Worm (Caenorhabditis elegans) whole organism, L1 larva: ENCODE results near the gene rde-8.

ENCODE experiments used
- Y116A8C.19 ChIP-seq: sonication (generic microtip); optimal IDR thresholded peaks from 2 replicates; lab custom pipeline; 2016; ENCODE audit warnings: missing compliant biosample characterization, missing genetic modification characterization, borderline replicate concordance
- aha-1 ChIP-seq: fragments of 150-350 bp; optimal IDR thresholded peaks from 2 replicates; lab custom pipeline; 2014; ENCODE audit warnings: missing biosample characterization, missing genetic modification characterization
- aly-2 ChIP-seq: fragments of 150-350 bp; optimal IDR thresholded peaks from 2 replicates; lab custom pipeline; 2014; ENCODE audit warnings: missing biosample characterization, missing genetic modification characterization
- blmp-1 ChIP-seq: fragments of 150-350 bp; optimal IDR thresholded peaks from 2 replicates; lab custom pipeline; 2014; ENCODE audit warnings: missing biosample characterization, missing genetic modification characterization
- ceh-63 ChIP-seq: fragments of 200-800 bp; sonication (Bioruptor generic); optimal IDR thresholded peaks from 2 replicates; lab custom pipeline; 2018; ENCODE audit warnings: mild to moderate bottlenecking, missing genetic modification characterization, missing compliant biosample characterization
- ceh-8 ChIP-seq: fragments of 200-800 bp; sonication (Bioruptor generic); optimal IDR thresholded peaks from 2 replicates; lab custom pipeline; 2018; ENCODE audit warnings: mild to moderate bottlenecking, missing genetic modification characterization, moderate library complexity, missing compliant biosample characterization
- ceh-82 ChIP-seq, 3 experiments: fragments of 150-350 bp in 1 of 3; sonication (generic microtip) in 2 of 3; optimal IDR thresholded peaks; 2 replicates each; lab custom pipeline; 2014 to 2017; ENCODE audit warnings: missing biosample characterization in 3 of 3, missing genetic modification characterization in 3 of 3
- ceh-88 ChIP-seq: fragments of 200-800 bp; sonication (Bioruptor generic); IDR thresholded peaks from 2 replicates; pipeline ENCODE4 v1.3.6; 2022; ENCODE audit warnings: missing genetic modification characterization, missing compliant biosample characterization
- ces-1 ChIP-seq: fragments of 150-350 bp; optimal IDR thresholded peaks from 2 replicates; lab custom pipeline; 2014; ENCODE audit warnings: missing biosample characterization, missing genetic modification reagents, missing genetic modification characterization
- dpl-1 ChIP-seq, 3 experiments: fragments of 150-350 bp in 2 of 3; sonication (generic microtip) in 1 of 3; optimal IDR thresholded peaks; 2 replicates each; lab custom pipeline; 2014 to 2017; ENCODE audit warnings: missing biosample characterization in 3 of 3, missing genetic modification characterization in 3 of 3, missing genetic modification reagents in 3 of 3
- efl-1 ChIP-seq, 4 experiments: fragments of 150-350 bp; optimal IDR thresholded peaks in 3 of 4; peaks in 1 of 4; 1 replicate in 1 of 4; 2 replicates in 3 of 4; lab custom pipeline; 2014; ENCODE audit warnings: missing biosample characterization in 2 of 4, missing genetic modification characterization in 2 of 4, missing genetic modification reagents in 2 of 4
- efl-3 ChIP-seq: fragments of 200-800 bp; sonication (Bioruptor generic); optimal IDR thresholded peaks from 2 replicates; lab custom pipeline; 2018; ENCODE audit warnings: mild to moderate bottlenecking, missing genetic modification characterization, missing compliant biosample characterization
- egl-13 ChIP-seq: sonication (generic microtip); optimal IDR thresholded peaks from 2 replicates; lab custom pipeline; 2016; ENCODE audit warnings: missing genotype, missing genetic modification reagents, missing genetic modification characterization, missing compliant biosample characterization
- elt-2 ChIP-seq: sonication (generic microtip); optimal IDR thresholded peaks from 2 replicates; lab custom pipeline; 2016; ENCODE audit warnings: missing genetic modification characterization, mild to moderate bottlenecking, inconsistent platforms, missing compliant biosample characterization, missing genetic modification reagents
- fkh-4 ChIP-seq: sonication (generic microtip); optimal IDR thresholded peaks from 2 replicates; lab custom pipeline; 2016; ENCODE audit warnings: missing compliant biosample characterization, missing genetic modification characterization, borderline replicate concordance
- fkh-8 ChIP-seq: sonication (generic microtip); optimal IDR thresholded peaks from 2 replicates; lab custom pipeline; 2016; ENCODE audit warnings: mild to moderate bottlenecking, missing genetic modification characterization, missing compliant biosample characterization
- fos-1 ChIP-seq: fragments of 150-350 bp; optimal IDR thresholded peaks from 2 replicates; lab custom pipeline; 2014; ENCODE audit warnings: missing biosample characterization, missing genetic modification characterization
- grh-1 ChIP-seq: fragments of 200-800 bp; sonication (Bioruptor generic); IDR thresholded peaks from 2 replicates; pipeline ENCODE4 v1.3.6; 2022; ENCODE audit warnings: missing genetic modification reagents, missing genetic modification characterization, missing compliant biosample characterization
- jun-1 ChIP-seq: fragments of 150-350 bp; optimal IDR thresholded peaks from 2 replicates; lab custom pipeline; 2014; ENCODE audit warnings: missing biosample characterization, missing genetic modification reagents, missing genetic modification characterization
- lin-13 ChIP-seq: fragments of 150-350 bp; optimal IDR thresholded peaks from 2 replicates; lab custom pipeline; 2014; ENCODE audit warnings: missing biosample characterization, missing genetic modification reagents, missing genetic modification characterization
- lin-14 ChIP-seq: fragments of 200-800 bp; sonication (Bioruptor generic); optimal IDR thresholded peaks from 2 replicates; lab custom pipeline; 2018; ENCODE audit warnings: mild to moderate bottlenecking, missing genetic modification characterization, moderate library complexity, missing compliant biosample characterization
- lin-15B ChIP-seq: fragments of 150-350 bp; sonication (generic microtip); optimal IDR thresholded peaks from 3 replicates; lab custom pipeline; 2014; ENCODE audit warnings: missing biosample characterization, missing genetic modification characterization
- lin-35 ChIP-seq, 2 experiments: fragments of 150-350 bp; optimal IDR thresholded peaks; 2 replicates each; lab custom pipeline; 2014; ENCODE audit warnings: missing biosample characterization in 2 of 2, missing genetic modification characterization in 2 of 2, missing genetic modification reagents in 2 of 2
- lin-39 ChIP-seq: fragments of 150-350 bp; optimal IDR thresholded peaks from 2 replicates; lab custom pipeline; 2014; ENCODE audit warnings: missing biosample characterization, missing genetic modification reagents, missing genetic modification characterization
- lsy-2 ChIP-seq, 2 experiments: fragments of 150-350 bp; optimal IDR thresholded peaks; 2 replicates each; lab custom pipeline; 2014; ENCODE audit warnings: missing biosample characterization in 2 of 2, missing genetic modification characterization in 2 of 2
- mef-2 ChIP-seq: fragments of 150-350 bp; optimal IDR thresholded peaks from 2 replicates; lab custom pipeline; 2014; ENCODE audit warnings: missing biosample characterization, missing genetic modification characterization
- mep-1 ChIP-seq: fragments of 150-350 bp; optimal IDR thresholded peaks from 2 replicates; lab custom pipeline; 2014; ENCODE audit warnings: missing biosample characterization, missing genetic modification characterization
- nhr-11 ChIP-seq: fragments of 150-350 bp; optimal IDR thresholded peaks from 2 replicates; lab custom pipeline; 2014; ENCODE audit warnings: missing biosample characterization, missing genetic modification characterization
- nhr-12 ChIP-seq: sonication (generic microtip); optimal IDR thresholded peaks from 2 replicates; lab custom pipeline; 2017; ENCODE audit warnings: missing biosample characterization, missing genetic modification characterization
- nhr-19 ChIP-seq: fragments of 200-800 bp; sonication (Bioruptor generic); conservative IDR thresholded peaks from 2 replicates; pipeline ENCODE4 v1.3.6; 2022; ENCODE audit warnings: missing genetic modification characterization, missing compliant biosample characterization
- nhr-20 ChIP-seq: sonication (generic microtip); optimal IDR thresholded peaks from 2 replicates; lab custom pipeline; 2016; ENCODE audit warnings: mild to moderate bottlenecking, missing genetic modification characterization, missing compliant biosample characterization
- nhr-28 ChIP-seq: fragments of 150-350 bp; optimal IDR thresholded peaks from 2 replicates; lab custom pipeline; 2014; ENCODE audit warnings: missing biosample characterization, missing genetic modification characterization
- nhr-47 ChIP-seq: sonication (generic microtip); optimal IDR thresholded peaks from 2 replicates; lab custom pipeline; 2016; ENCODE audit warnings: mild to moderate bottlenecking, missing genetic modification characterization, moderate library complexity, missing compliant biosample characterization
- nhr-77 ChIP-seq: fragments of 150-350 bp; optimal IDR thresholded peaks from 2 replicates; lab custom pipeline; 2014; ENCODE audit warnings: missing biosample characterization, missing genetic modification characterization
- nhr-85 ChIP-seq: sonication (generic microtip); peaks from one replicate; lab custom pipeline; 2016; ENCODE audit warnings: missing genetic modification characterization, inconsistent platforms, missing compliant biosample characterization
- nhr-90 ChIP-seq: sonication (generic microtip); optimal IDR thresholded peaks from 2 replicates; lab custom pipeline; 2016; ENCODE audit warnings: mild to moderate bottlenecking, missing genetic modification characterization, missing compliant biosample characterization; ENCODE audit not compliant: poor library complexity
- pqm-1 ChIP-seq: sonication (generic microtip); optimal IDR thresholded peaks from 3 replicates; lab custom pipeline; 2017; ENCODE audit warnings: missing biosample characterization, missing genetic modification characterization
- rnt-1 ChIP-seq: sonication (generic microtip); optimal IDR thresholded peaks from 2 replicates; lab custom pipeline; 2016; ENCODE audit warnings: mild to moderate bottlenecking, missing genetic modification characterization, moderate library complexity, missing compliant biosample characterization
- skn-1 ChIP-seq: fragments of 150-350 bp; optimal IDR thresholded peaks from 2 replicates; lab custom pipeline; 2014; ENCODE audit warnings: missing biosample characterization, missing genetic modification characterization
- snu-23 ChIP-seq: sonication (generic microtip); optimal IDR thresholded peaks from 2 replicates; lab custom pipeline; 2016; ENCODE audit warnings: missing genetic modification characterization, missing compliant biosample characterization
- tlp-1 ChIP-seq: fragments of 150-350 bp; optimal IDR thresholded peaks from 2 replicates; lab custom pipeline; 2014; ENCODE audit warnings: missing biosample characterization, missing genetic modification characterization
- unc-130 ChIP-seq: fragments of 150-350 bp; optimal IDR thresholded peaks from 2 replicates; lab custom pipeline; 2017; ENCODE audit warnings: missing biosample characterization, missing genetic modification characterization, inconsistent platforms
- unc-62 ChIP-seq: fragments of 150-350 bp; optimal IDR thresholded peaks from 2 replicates; lab custom pipeline; 2014; ENCODE audit warnings: missing biosample characterization, missing genetic modification reagents, missing genetic modification characterization
- unc-86 ChIP-seq: sonication (generic microtip); optimal IDR thresholded peaks from 2 replicates; lab custom pipeline; 2016; ENCODE audit warnings: missing genetic modification characterization, missing compliant biosample characterization
- vab-15 ChIP-seq: sonication (generic microtip); optimal IDR thresholded peaks from 2 replicates; lab custom pipeline; 2017; ENCODE audit warnings: missing genotype, mild to moderate bottlenecking, missing genetic modification characterization, missing compliant biosample characterization
- xbp-1 ChIP-seq: sonication (generic microtip); optimal IDR thresholded peaks from 2 replicates; lab custom pipeline; 2016; ENCODE audit warnings: missing genetic modification characterization, missing compliant biosample characterization
- zip-4 ChIP-seq: fragments of 200-800 bp; sonication (Bioruptor generic); optimal IDR thresholded peaks from 2 replicates; lab custom pipeline; 2018; ENCODE audit warnings: mild to moderate bottlenecking, missing genetic modification characterization, moderate library complexity, missing compliant biosample characterization

Gene rde-8

ce11 chrIV:7103211-7103679, at the start of gene rde-8, which contains the start of gene ZC477.3 (continued):
- TF ChIP-seq nhr-12 (tag; lab: Kevin White, UChicago) (no peak), zip-4 (peak; percentile 45), vab-15 (tag; lab: Kevin White, UChicago) (no peak), lsy-2 (tag; optimal IDR thresholded peaks at IDR 0.05; lab: Kevin White, UChicago) (peak; percentile 85 to 86), ceh-82 (tag; optimal IDR thresholded peaks at IDR 0.05; lab: Kevin White, UChicago) (peak; percentile 46 to 85 (median 55)), mef-2 (tag; lab: Kevin White, UChicago) (no peak), egl-13 (tag; lab: Kevin White, UChicago) (peak; percentile 57), snu-23 (GFP tag; lab: Kevin White, UChicago) (peak; percentile 90), ceh-8 (GFP tag; lab: Kevin White, UChicago) (no peak), efl-1 (optimal IDR thresholded peaks at IDR 0.05; lab: Kevin White, UChicago) (peak; percentile 76 to 83), efl-1 (GFP tag; optimal IDR thresholded peaks at IDR 0.05 in 1 of 2; lab: Kevin White, UChicago) (peak; percentile 76 to 97), unc-130 (tag; lab: Kevin White, UChicago) (peak; percentile 67), fos-1 (peak; percentile 9), grh-1 (GFP tag; lab: Robert Waterston, UW) (peak; percentile 67), aha-1 (tag; lab: Kevin White, UChicago) (no peak), nhr-19 (peak; percentile 78), ceh-88 (GFP tag; lab: Robert Waterston, UW) (peak; percentile 38), efl-3 (GFP tag; lab: Kevin White, UChicago) (peak; percentile 35), lin-35 (GFP tag; optimal IDR thresholded peaks at IDR 0.05; lab: Kevin White, UChicago) (peak; percentile 79 to 86), aly-2 (tag; lab: Kevin White, UChicago) (peak; percentile 57), rnt-1 (tag; lab: Kevin White, UChicago) (peak; percentile 89), nhr-28 (tag; lab: Kevin White, UChicago) (no peak), fkh-8 (tag; lab: Kevin White, UChicago) (peak; percentile 48), lin-13 (peak; percentile 34), unc-62 (GFP tag; lab: Kevin White, UChicago) (no peak), dpl-1 (GFP tag; optimal IDR thresholded peaks at IDR 0.05; lab: Kevin White, UChicago) (peak; percentile 63 to 83 (median 80)), nhr-90 (peak; percentile 85), lin-15B (tag; lab: Kevin White, UChicago) (peak; percentile 44), nhr-20 (tag; lab: Kevin White, UChicago) (peak; percentile 81), nhr-11 (peak; percentile 37), Y116A8C.19 (tag; lab: Kevin White, UChicago) (no peak), blmp-1 (tag; lab: Kevin White, UChicago) (peak; percentile 57)

- TF ChIP-seq blmp-1 (tag; lab: Kevin White, UChicago), result no peak
- TF ChIP-seq mep-1 (tag; lab: Kevin White, UChicago), result no peak
- TF ChIP-seq nhr-85, result peak; percentile 55
- no peak for TF ChIP-seq unc-86 (tag; lab: Kevin White, UChicago)
- no peak for TF ChIP-seq pqm-1
- no peak for TF ChIP-seq ceh-8 (GFP tag; lab: Kevin White, UChicago)
Observed at ce11 chrIV:7152409-7152808, 49.3 kb upstream of the rde-8 start, which contains the start of gene col-113. Gene col-113, minus strand, starts transcription at chrIV:7152509.

- TF ChIP-seq pqm-1 (no peak), aha-1 (tag; lab: Kevin White, UChicago) (no peak), elt-2 (tag; lab: Kevin White, UChicago) (no peak), blmp-1 (tag; lab: Kevin White, UChicago) (peak; percentile 65), lin-35 (GFP tag; optimal IDR thresholded peaks at IDR 0.05; lab: Kevin White, UChicago) (peak; percentile 57 to 72), nhr-77 (tag; lab: Kevin White, UChicago) (no peak), unc-62 (GFP tag; lab: Kevin White, UChicago) (no peak), nhr-47 (tag; lab: Kevin White, UChicago) (peak; percentile 45), xbp-1 (tag; lab: Kevin White, UChicago) (peak; percentile 9), tlp-1 (tag; lab: Kevin White, UChicago) (no peak), ces-1 (no peak), ceh-63 (GFP tag; lab: Kevin White, UChicago) (no peak), lin-15B (tag; lab: Kevin White, UChicago) (peak; percentile 35), skn-1 (tag; lab: Kevin White, UChicago) (peak; percentile 39), lin-39 (tag; lab: Kevin White, UChicago) (no peak), jun-1 (tag; lab: Kevin White, UChicago) (no peak), vab-15 (tag; lab: Kevin White, UChicago) (no peak), zip-4 (peak; percentile 61), nhr-12 (tag; lab: Kevin White, UChicago) (no peak), nhr-28 (tag; lab: Kevin White, UChicago) (no peak), nhr-20 (tag; lab: Kevin White, UChicago) (peak; percentile 14), lin-14 (GFP tag; lab: Kevin White, UChicago) (peak; percentile 53), fkh-4 (tag; lab: Kevin White, UChicago) (no peak)
Observed at ce11 chrIV:7149020-7149601, 46.0 kb upstream of the rde-8 start, which contains the start of gene C34D4.4. Gene C34D4.4, plus strand, starts transcription at chrIV:7149361.
